Fruit fly (Drosophila melanogaster): ENCODE measurements around the gene Pfdn6.

Gene Pfdn6

DNA sequence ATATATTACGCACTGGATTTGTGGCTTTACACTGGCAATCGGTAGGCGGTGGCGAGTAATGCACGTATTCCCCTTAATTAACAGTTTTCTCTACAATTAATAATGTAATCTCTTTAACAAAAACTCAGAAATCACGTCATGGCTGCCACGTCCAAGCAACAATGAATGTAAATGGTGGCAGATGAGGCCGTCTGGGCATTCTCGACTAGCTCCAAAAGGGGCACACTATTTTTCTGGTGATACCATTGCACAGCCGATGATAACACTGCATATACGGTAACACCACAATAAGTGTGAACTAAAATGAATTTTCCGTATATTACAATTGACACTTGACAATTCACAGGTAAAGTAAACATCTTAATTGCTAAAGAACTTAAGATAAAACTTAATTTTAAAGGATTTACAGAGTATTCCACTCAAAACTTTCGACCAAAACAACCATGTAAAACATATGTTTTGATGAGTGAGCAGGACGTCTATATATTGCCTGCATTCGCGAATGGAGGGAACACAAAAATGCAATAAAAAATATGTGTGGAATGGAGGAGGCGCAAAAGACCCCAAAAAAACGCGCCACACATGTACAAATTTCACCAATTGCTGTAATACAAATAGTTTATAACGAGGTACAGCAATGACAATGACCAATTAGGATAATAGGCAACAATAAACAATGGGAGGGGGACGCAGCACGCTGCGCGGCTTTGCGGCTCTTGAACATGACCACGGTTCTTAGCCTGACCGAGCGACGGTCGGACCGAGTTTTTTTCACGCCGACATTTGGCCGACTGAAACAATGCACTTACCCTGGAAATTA, 14.0 kb upstream of the Pfdn6 start (continued):
- TF ChIP-seq HmgD (GFP tag; optimal IDR thresholded peaks at IDR 0.05) (no peak), CG5245 (GFP tag; optimal IDR thresholded peaks at IDR 0.05) (no peak), otp (GFP tag; IDR thresholded peaks at IDR 0.05) (no peak), CG32532 (GFP tag; IDR thresholded peaks at IDR 0.05) (no peak), run (tag; optimal IDR thresholded peaks at IDR 0.05) (no peak), h (optimal IDR thresholded peaks at IDR 0.05) (no peak), CG33213 (GFP tag; optimal IDR thresholded peaks at IDR 0.05) (peak; percentile 51), CG7556 (GFP tag; optimal IDR thresholded peaks at IDR 0.05) (no peak), Pdp1 (GFP tag; optimal IDR thresholded peaks at IDR 0.05) (no peak), CG3995 (GFP tag; optimal IDR thresholded peaks at IDR 0.05) (peak; percentile 40), CG7357 (GFP tag; IDR thresholded peaks at IDR 0.05) (no peak), MESR4 (GFP tag; optimal IDR thresholded peaks at IDR 0.05) (peak; percentile 60), Dip2 (GFP tag; IDR thresholded peaks at IDR 0.05) (no peak), CG13123 (GFP tag; optimal IDR thresholded peaks at IDR 0.05) (no peak), CG17802 (tag; optimal IDR thresholded peaks at IDR 0.05) (no peak), sd (tag; optimal IDR thresholded peaks at IDR 0.05) (peak; percentile 14), CG13894 (tag; optimal IDR thresholded peaks at IDR 0.05) (no peak), CG8478 (optimal IDR thresholded peaks at IDR 0.05) (no peak), CG18476 (GFP tag; optimal IDR thresholded peaks at IDR 0.05) (no peak), CG2889 (GFP tag; IDR thresholded peaks at IDR 0.05) (no peak), CG4617 (GFP tag; optimal IDR thresholded peaks at IDR 0.05; ENCODE audit: borderline replicate concordance) (peak; percentile 66), ttk (GFP tag; IDR thresholded peaks at IDR 0.05) (no peak), CG6854 (GFP tag; optimal IDR thresholded peaks at IDR 0.05) (no peak), chn (GFP tag; optimal IDR thresholded peaks at IDR 0.05) (no peak), CG14014 (GFP tag; IDR thresholded peaks at IDR 0.05) (no peak), cg (GFP tag; optimal IDR thresholded peaks at IDR 0.05) (no peak), ems (GFP tag; optimal IDR thresholded peaks at IDR 0.05) (no peak), Optix (GFP tag; IDR thresholded peaks at IDR 0.05) (no peak), CG16779 (GFP tag; IDR thresholded peaks at IDR 0.05) (no peak), Atf-2 (GFP tag; optimal IDR thresholded peaks at IDR 0.05) (no peak), unpg (GFP tag; optimal IDR thresholded peaks at IDR 0.05) (no peak), CG15011 (GFP tag; optimal IDR thresholded peaks at IDR 0.05) (no peak), trh (GFP tag; optimal IDR thresholded peaks at IDR 0.05) (no peak), kni (GFP tag; optimal IDR thresholded peaks at IDR 0.05) (no peak), CG10274 (GFP tag; optimal IDR thresholded peaks at IDR 0.05) (no peak), pnt (GFP tag; optimal IDR thresholded peaks at IDR 0.05) (no peak), mam (GFP tag; optimal IDR thresholded peaks at IDR 0.05) (no peak), knrl (GFP tag; IDR thresholded peaks at IDR 0.05; ENCODE audit: partially characterized antibody) (peak; percentile 15; the same call in 1 of the 3 replicates), CG7928 (GFP tag; optimal IDR thresholded peaks at IDR 0.05) (no peak), dan (GFP tag; IDR thresholded peaks at IDR 0.05) (no peak), pho (GFP tag; optimal IDR thresholded peaks at IDR 0.05) (no peak), ftz-f1 (GFP tag; optimal IDR thresholded peaks at IDR 0.05) (no peak), tup (GFP tag; optimal IDR thresholded peaks at IDR 0.05) (no peak), CG2199 (GFP tag; IDR thresholded peaks at IDR 0.05) (peak; percentile 9; the same call in 1 of the 3 replicates), CG8765 (GFP tag; IDR thresholded peaks at IDR 0.05) (no peak), psq (GFP tag; optimal IDR thresholded peaks at IDR 0.05) (peak; percentile 82), tap (tag; optimal IDR thresholded peaks at IDR 0.05) (no peak), CG3838 (GFP tag; optimal IDR thresholded peaks at IDR 0.05) (no peak), CG13287 (GFP tag; IDR thresholded peaks at IDR 0.05; ENCODE audit: partially characterized antibody) (no peak; the same call in 1 of the 2 replicates), CG17568 (GFP tag; optimal IDR thresholded peaks at IDR 0.05) (no peak), sna (GFP tag; IDR thresholded peaks at IDR 0.05; ENCODE audit: partially characterized antibody) (no peak)

All from whole organism, embryonic.